Fruit fly (Drosophila melanogaster): ENCODE results near the gene CG34238.

Gene CG34238

DNA sequence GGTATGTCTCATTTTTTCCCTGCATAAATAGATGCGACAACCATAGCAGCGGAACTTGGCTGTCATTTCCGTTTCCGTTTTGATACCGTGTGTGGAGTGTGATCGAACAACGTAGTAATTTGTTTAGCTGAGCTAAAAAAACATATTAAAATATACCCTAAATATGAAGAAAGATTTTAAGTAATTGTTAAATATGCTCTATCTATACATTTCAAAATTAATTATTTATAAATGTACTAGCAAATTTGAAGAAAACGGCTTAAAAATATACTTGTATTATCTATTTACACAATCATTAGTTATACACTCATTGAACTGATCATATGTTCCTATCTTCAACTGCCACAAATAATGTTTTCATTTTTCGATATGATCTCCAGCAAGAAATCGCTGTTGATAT is at the start of gene CG34238:
Gene CG34238 (plus strand): TSS at position 301 of the 400 bp plus-strand sequence.
- TF ChIP-seq Hr78 (GFP tag; optimal IDR thresholded peaks at IDR 0.05) (no peak), Mio (GFP tag; optimal IDR thresholded peaks at IDR 0.05) (no peak), Jra (GFP tag; optimal IDR thresholded peaks at IDR 0.05) (no peak), OdsH (GFP tag; optimal IDR thresholded peaks at IDR 0.05) (no peak), Vsx2 (GFP tag; optimal IDR thresholded peaks at IDR 0.05; ENCODE audit: partially characterized antibody) (no peak), Abd-B (GFP tag; optimal IDR thresholded peaks at IDR 0.05) (no peak), Dfd (GFP tag; optimal IDR thresholded peaks at IDR 0.05) (no peak), dmrt93B (GFP tag; optimal IDR thresholded peaks at IDR 0.05) (no peak), rgr (GFP tag; optimal IDR thresholded peaks at IDR 0.05) (no peak), sage (GFP tag; optimal IDR thresholded peaks at IDR 0.05) (no peak), Hnf4 (GFP tag; optimal IDR thresholded peaks at IDR 0.05) (no peak), woc (GFP tag; optimal IDR thresholded peaks at IDR 0.05) (no peak)

- peak; percentile 98 for TF ChIP-seq Dfd (GFP tag; optimal IDR thresholded peaks at IDR 0.05)
- TF ChIP-seq psq (GFP tag; optimal IDR thresholded peaks at IDR 0.05), result no peak
Observed at dm6 chr3L:10581688-10582288, 44.5 kb upstream of the CG34238 start.

DNA sequence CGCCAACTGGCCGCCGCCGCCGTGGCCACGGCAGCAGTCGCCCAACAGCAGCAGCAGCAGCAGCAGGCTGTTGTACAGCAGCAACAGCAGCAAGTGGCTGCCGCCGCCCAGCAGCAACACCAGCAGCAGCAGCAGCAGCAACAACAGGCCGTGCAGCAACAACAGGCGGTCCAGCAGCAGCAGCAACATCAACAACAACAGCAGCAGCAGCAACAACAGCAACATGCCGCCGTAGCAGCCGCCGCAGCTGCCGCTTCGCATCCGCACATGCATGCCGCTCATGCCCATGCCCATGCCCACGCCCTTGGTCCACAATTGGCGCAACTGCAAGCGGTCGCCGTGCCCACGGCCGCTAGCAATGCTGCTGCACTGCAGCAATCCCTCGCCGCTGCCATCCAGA is 41.3 kb upstream of the CG34238 start:
- no peak for TF ChIP-seq dsf (GFP tag; optimal IDR thresholded peaks at IDR 0.05; ENCODE audit: borderline replicate concordance)
- TF ChIP-seq Dfd (GFP tag; optimal IDR thresholded peaks at IDR 0.05), result peak; percentile 94

- TF ChIP-seq CG32264 (GFP tag; optimal IDR thresholded peaks at IDR 0.05), result no peak
- no peak for TF ChIP-seq br (GFP tag; optimal IDR thresholded peaks at IDR 0.05)
- no peak for TF ChIP-seq Myc (optimal IDR thresholded peaks at IDR 0.05)
- TF ChIP-seq jim (GFP tag; optimal IDR thresholded peaks at IDR 0.05), result no peak
- TF ChIP-seq Sp1 (GFP tag; optimal IDR thresholded peaks at IDR 0.05), result no peak
- no peak for TF ChIP-seq dl (GFP tag; optimal IDR thresholded peaks at IDR 0.05; ENCODE audit: insufficient read depth in 1 of 2, partially characterized antibody in 2 of 2)
- TF ChIP-seq woc (GFP tag; optimal IDR thresholded peaks at IDR 0.05), result no peak
- TF ChIP-seq dsf (GFP tag; optimal IDR thresholded peaks at IDR 0.05; ENCODE audit: borderline replicate concordance), result no peak
- no peak for TF ChIP-seq Hnf4 (GFP tag; optimal IDR thresholded peaks at IDR 0.05)
- no peak for TF ChIP-seq psq (GFP tag; optimal IDR thresholded peaks at IDR 0.05)
- no peak for TF ChIP-seq h (GFP tag; optimal IDR thresholded peaks at IDR 0.05)
- TF ChIP-seq HLH106 (tag; optimal IDR thresholded peaks at IDR 0.05), result no peak
- TF ChIP-seq Mio (GFP tag; optimal IDR thresholded peaks at IDR 0.05), result no peak
- no peak for TF ChIP-seq Abd-B (GFP tag; optimal IDR thresholded peaks at IDR 0.05)
- TF ChIP-seq sv (GFP tag; optimal IDR thresholded peaks at IDR 0.05), result no peak
- no peak for TF ChIP-seq Dif (GFP tag; optimal IDR thresholded peaks at IDR 0.05; ENCODE audit: partially characterized antibody)
- no peak for TF ChIP-seq rgr (GFP tag; optimal IDR thresholded peaks at IDR 0.05)
Observed at dm6 chr3L:10599512-10599911, 26.8 kb upstream of the CG34238 start.

DNA sequence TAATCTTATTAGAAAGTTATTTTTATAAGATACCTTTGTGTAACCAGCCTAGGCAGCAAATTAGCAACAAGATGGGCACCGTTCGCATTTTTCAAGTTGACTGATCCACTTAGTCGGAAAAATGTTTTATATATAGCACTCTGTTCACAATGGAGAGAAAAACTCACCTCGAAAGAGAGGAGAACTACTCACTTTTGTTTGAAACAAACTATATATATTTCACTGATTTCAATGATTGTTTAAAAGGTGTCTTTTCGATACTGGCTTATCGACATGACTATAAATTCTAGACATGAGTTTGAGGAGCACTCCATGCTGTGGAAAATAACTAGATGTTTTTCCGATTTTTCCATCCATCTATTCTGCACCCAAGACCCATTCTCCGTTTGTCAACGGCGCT is 2.8 kb upstream of the CG34238 start, which contains the start of gene CG42521:
Gene CG42521 (minus strand): TSS at position 101 of the 400 bp plus-strand sequence.
- TF ChIP-seq Jra (GFP tag; optimal IDR thresholded peaks at IDR 0.05) (no peak), usp (GFP tag; optimal IDR thresholded peaks at IDR 0.05) (no peak), ey (GFP tag; optimal IDR thresholded peaks at IDR 0.05) (no peak), Abd-B (GFP tag; optimal IDR thresholded peaks at IDR 0.05) (no peak), Hr83 (GFP tag; optimal IDR thresholded peaks at IDR 0.05; ENCODE audit: poor library complexity, severe bottlenecking) (no peak), N (GFP tag; optimal IDR thresholded peaks at IDR 0.05) (no peak), rgr (GFP tag; optimal IDR thresholded peaks at IDR 0.05) (no peak), Vsx2 (GFP tag; optimal IDR thresholded peaks at IDR 0.05; ENCODE audit: partially characterized antibody) (no peak), Hr78 (GFP tag; optimal IDR thresholded peaks at IDR 0.05) (no peak), psq (GFP tag; optimal IDR thresholded peaks at IDR 0.05) (no peak), woc (GFP tag; optimal IDR thresholded peaks at IDR 0.05) (no peak), Dfd (GFP tag; optimal IDR thresholded peaks at IDR 0.05) (no peak), CG9705 (GFP tag; optimal IDR thresholded peaks at IDR 0.05) (no peak)

DNA sequence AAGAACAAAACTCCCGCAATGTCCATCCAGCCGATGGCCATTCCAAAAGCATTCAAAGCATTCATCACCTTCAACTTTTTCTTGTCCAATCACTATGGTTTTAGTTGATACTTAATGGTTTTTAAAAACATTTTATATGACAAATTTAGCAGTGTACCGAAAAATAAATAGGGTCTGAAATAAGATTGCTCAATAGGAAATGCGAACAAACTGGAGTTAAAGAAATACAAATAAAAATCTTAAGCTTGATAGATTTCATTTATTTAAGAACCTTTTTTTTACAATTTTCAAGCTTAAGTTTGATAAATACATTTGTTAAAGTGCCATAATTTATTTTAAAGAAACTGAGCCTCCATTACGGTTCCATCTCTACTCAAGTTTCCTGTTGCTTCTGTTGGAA is 800 bp upstream of the CG34238 start, which contains the start of gene CG43127:
Gene CG43127 (minus strand): TSS at position 101 of the 400 bp plus-strand sequence.
- TF ChIP-seq lola (GFP tag; optimal IDR thresholded peaks at IDR 0.05), result no peak
- no peak for TF ChIP-seq br (GFP tag; optimal IDR thresholded peaks at IDR 0.05)
- TF ChIP-seq HLH106 (tag; optimal IDR thresholded peaks at IDR 0.05), result no peak
- TF ChIP-seq Myc (optimal IDR thresholded peaks at IDR 0.05), result no peak
- no peak for TF ChIP-seq CG9705 (GFP tag; optimal IDR thresholded peaks at IDR 0.05)
- no peak for TF ChIP-seq dl (GFP tag; optimal IDR thresholded peaks at IDR 0.05; ENCODE audit: insufficient read depth in 1 of 2, partially characterized antibody in 2 of 2)
- TF ChIP-seq GATAd (GFP tag; optimal IDR thresholded peaks at IDR 0.05), result no peak
- no peak for TF ChIP-seq foxo (GFP tag; optimal IDR thresholded peaks at IDR 0.05)
- TF ChIP-seq brk (GFP tag; optimal IDR thresholded peaks at IDR 0.05), result no peak
- TF ChIP-seq Jra (GFP tag; optimal IDR thresholded peaks at IDR 0.05), result no peak

Measured in whole organism, wandering third instar larva.